Worm (Caenorhabditis elegans) whole organism, L3 larva: Measurements from ENCODE around the gene F56F11.4.

ENCODE experiments used
- ceh-82 ChIP-seq: fragments of 150-350 bp; optimal IDR thresholded peaks from 2 replicates; lab custom pipeline; 2014; ENCODE audit warnings: missing biosample characterization, missing genetic modification characterization
- ceh-9 ChIP-seq: sonication (generic microtip); optimal IDR thresholded peaks from 2 replicates; lab custom pipeline; 2018; ENCODE audit warnings: missing biosample characterization, missing genetic modification characterization
- egl-5 ChIP-seq: fragments of 150-350 bp; optimal IDR thresholded peaks from 2 replicates; lab custom pipeline; 2017; ENCODE audit warnings: missing biosample characterization, missing genetic modification reagents, missing genetic modification characterization, inconsistent platforms
- elt-1 ChIP-seq: fragments of 150-350 bp; optimal IDR thresholded peaks from 2 replicates; lab custom pipeline; 2014; ENCODE audit warnings: missing biosample characterization, missing genetic modification characterization
- mdl-1 ChIP-seq: fragments of 150-350 bp; optimal IDR thresholded peaks from 2 replicates; lab custom pipeline; 2014; ENCODE audit warnings: missing biosample characterization, missing genetic modification characterization
- mml-1 ChIP-seq: fragments of 150-350 bp; sonication (generic microtip); optimal IDR thresholded peaks from 3 replicates; lab custom pipeline; 2014; ENCODE audit warnings: missing biosample characterization, missing genetic modification characterization
- nhr-11 ChIP-seq: fragments of 150-350 bp; optimal IDR thresholded peaks from 2 replicates; lab custom pipeline; 2014; ENCODE audit warnings: missing biosample characterization, missing genetic modification characterization
- nhr-12 ChIP-seq: fragments of 150-350 bp; optimal IDR thresholded peaks from 2 replicates; lab custom pipeline; 2014; ENCODE audit warnings: missing biosample characterization, missing genetic modification characterization
- nhr-23 ChIP-seq: fragments of 150-350 bp; optimal IDR thresholded peaks from 2 replicates; lab custom pipeline; 2014; ENCODE audit warnings: missing biosample characterization, missing genetic modification reagents, missing genetic modification characterization
- pqm-1 ChIP-seq: fragments of 150-350 bp; optimal IDR thresholded peaks from 2 replicates; lab custom pipeline; 2017; ENCODE audit warnings: missing biosample characterization, missing genetic modification characterization, inconsistent platforms

- no peak for TF ChIP-seq pqm-1 (tag; lab: Kevin White, UChicago)
- TF ChIP-seq mml-1 = no peak
- no peak for TF ChIP-seq nhr-23
- TF ChIP-seq nhr-11 = no peak
- no peak for TF ChIP-seq ceh-9
- no peak for TF ChIP-seq nhr-12 (tag; lab: Kevin White, UChicago)
- TF ChIP-seq mdl-1 = no peak
- no peak for TF ChIP-seq egl-5
- no peak for TF ChIP-seq elt-1 (tag; lab: Kevin White, UChicago)
- no peak for TF ChIP-seq ceh-82
Observed at ce11 chrIII:2868416-2868815, 12.4 kb downstream of the F56F11.4 start.
